Worm (Caenorhabditis elegans): ENCODE measurements around the gene col-43.

The col-43 gene

DNA sequence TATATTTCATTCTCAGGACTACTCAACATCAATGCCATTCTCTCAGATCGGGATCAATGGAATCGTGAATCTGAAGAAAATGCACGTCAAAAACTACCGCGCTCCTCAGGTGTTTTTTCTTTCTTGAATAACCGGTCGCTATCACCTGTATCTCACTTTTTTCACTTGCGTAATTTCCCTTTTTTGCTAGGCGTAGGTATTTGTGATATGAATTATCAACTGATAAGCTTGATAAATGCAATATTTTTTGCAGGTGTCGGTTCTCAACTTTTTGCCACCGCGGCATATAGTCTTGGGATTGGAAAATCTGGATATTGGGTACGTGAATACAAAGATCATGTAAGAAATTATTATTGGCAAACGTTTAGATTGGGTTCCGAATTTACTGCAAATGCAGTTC, 4.5 kb upstream of the col-43 start:
- TF ChIP-seq scrt-1 (GFP tag; IDR thresholded peaks at IDR 0.05) (no peak), flt-1 (GFP tag; IDR thresholded peaks at IDR 0.05) (no peak), ceh-36 (tag; optimal IDR thresholded peaks at IDR 0.05) (no peak)

DNA sequence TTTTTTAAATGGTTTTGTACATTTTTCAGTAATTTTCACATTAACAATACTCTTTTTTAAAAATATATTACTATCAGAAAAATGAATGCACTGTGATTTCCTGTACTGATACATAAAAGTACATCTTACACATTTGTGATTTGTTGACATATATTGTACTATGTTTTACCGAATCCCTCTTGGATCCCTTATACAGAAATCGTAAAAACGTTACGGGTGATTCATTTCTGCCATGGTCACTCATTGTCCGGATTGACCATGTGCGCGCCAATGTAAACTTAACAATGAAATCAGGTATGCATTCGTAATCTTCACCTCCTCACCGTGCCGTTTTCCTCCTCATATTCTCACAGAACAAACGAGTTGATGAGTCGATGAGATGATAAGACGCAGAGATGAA, 3.4 kb upstream of the col-43 start, which contains the start of gene ZC513.2:
TSS of gene ZC513.2 (plus strand) at position 301 of the 400 bp plus-strand sequence.
- TF ChIP-seq aly-1 (tag; optimal IDR thresholded peaks at IDR 0.05) (no peak), pes-1 (GFP tag; IDR thresholded peaks at IDR 0.05) (no peak), ets-7 (tag; optimal IDR thresholded peaks at IDR 0.05) (no peak), ceh-36 (tag; optimal IDR thresholded peaks at IDR 0.05) (no peak), hnd-1 (tag; optimal IDR thresholded peaks at IDR 0.05) (no peak), tbx-11 (GFP tag; IDR thresholded peaks at IDR 0.05) (no peak), sea-1 (GFP tag; conservative IDR thresholded peaks at IDR 0.05) (no peak)

DNA sequence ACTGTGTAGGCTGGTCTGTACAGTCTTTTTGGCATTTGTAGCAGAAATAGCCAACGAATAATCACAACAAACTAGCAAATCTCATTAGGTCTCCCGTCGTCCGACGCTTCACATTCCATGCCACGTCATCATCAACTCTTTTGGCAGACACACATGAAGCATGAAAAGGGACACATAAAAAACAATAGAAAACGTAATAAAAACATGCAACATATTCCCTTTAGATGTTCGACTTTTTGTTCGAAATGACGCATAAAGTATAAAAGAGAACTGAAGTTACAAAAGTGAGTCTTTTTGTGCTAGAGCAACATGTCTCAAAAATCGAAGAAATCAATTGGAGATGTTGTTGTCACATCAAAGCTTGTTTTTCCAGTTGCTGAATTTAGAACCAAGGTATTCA, 1.1 kb upstream of the col-43 start, which contains the start of gene sth-1:
TSS of gene sth-1 (plus strand) at position 301 of the 400 bp plus-strand sequence.
- TF ChIP-seq aly-1 (tag; optimal IDR thresholded peaks at IDR 0.05) (no peak), ceh-13 (GFP tag; optimal IDR thresholded peaks at IDR 0.05) (no peak), tbx-11 (GFP tag; IDR thresholded peaks at IDR 0.05) (no peak), ceh-36 (tag; optimal IDR thresholded peaks at IDR 0.05) (no peak), pes-1 (GFP tag; IDR thresholded peaks at IDR 0.05) (no peak)

DNA sequence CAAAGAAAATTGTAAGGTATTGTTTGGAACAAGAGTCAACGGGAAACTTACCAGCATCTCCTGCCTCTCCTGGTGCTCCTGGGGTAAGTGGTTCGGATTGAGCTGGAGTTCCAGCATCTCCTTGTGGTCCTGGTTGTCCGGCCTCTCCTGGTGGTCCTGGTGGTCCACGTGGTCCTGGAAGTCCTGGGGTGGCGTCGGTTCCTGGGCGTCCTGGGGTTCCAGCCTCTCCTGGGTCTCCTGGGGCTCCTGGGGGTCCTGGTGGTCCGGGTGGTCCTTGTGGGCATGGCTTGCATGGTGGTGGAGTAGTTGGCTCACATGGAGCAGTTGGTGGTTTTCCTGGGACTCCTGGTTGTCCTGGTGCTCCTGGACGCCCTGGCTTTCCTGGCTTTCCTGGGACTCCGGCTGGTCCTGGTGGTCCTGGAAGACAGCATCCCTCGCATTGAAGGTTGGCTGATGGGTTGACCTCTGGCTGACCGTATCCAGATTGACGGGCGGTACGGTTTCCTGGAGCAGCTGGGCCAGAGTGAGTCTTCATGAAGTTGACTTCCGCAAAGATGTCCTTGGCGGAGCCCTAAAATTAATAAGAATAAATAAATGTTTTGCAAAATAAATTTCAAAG, 543 bp downstream of the col-43 start:
- TF ChIP-seq hmg-4 (GFP tag; optimal IDR thresholded peaks at IDR 0.05) = no peak
- no peak for TF ChIP-seq aly-1 (tag; optimal IDR thresholded peaks at IDR 0.05)
- TF ChIP-seq ama-1 (optimal IDR thresholded peaks at IDR 0.05) = no peak
- TF ChIP-seq hmbx-1 (tag; optimal IDR thresholded peaks at IDR 0.05) = no peak
- TF ChIP-seq sea-1 (GFP tag; conservative IDR thresholded peaks at IDR 0.05) = no peak
- no peak for TF ChIP-seq F13C5.2 (tag; optimal IDR thresholded peaks at IDR 0.05)
- TF ChIP-seq tra-4 (tag; optimal IDR thresholded peaks at IDR 0.05) = no peak
- no peak for TF ChIP-seq tbx-11 (GFP tag; IDR thresholded peaks at IDR 0.05)
- no peak for TF ChIP-seq hnd-1 (tag; optimal IDR thresholded peaks at IDR 0.05)

DNA sequence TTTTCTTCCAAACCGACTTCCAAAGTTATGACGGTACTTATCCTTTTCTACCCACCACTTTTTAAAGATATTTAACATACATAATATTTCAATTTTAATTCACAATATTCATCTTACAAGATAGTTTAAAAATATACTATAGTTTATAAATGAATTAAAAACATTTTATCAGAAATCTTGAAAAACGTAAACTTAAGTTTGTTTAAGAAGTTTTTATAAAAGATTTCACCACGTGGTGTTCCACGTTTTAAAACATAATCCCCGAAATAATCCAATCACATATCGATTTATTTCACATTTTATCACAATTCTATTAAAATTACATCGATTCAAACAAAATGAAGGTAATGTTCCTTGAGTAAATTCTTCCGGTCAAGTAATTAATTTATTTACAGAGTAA, 4.0 kb downstream of the col-43 start, which contains the start of gene ZC513.3:
TSS of gene ZC513.3 (plus strand) at position 301 of the 400 bp plus-strand sequence.
- no peak for TF ChIP-seq hmg-4 (GFP tag; optimal IDR thresholded peaks at IDR 0.05)
- no peak for TF ChIP-seq tbx-37 (GFP tag; conservative IDR thresholded peaks at IDR 0.05)
- no peak for TF ChIP-seq aly-1 (tag; optimal IDR thresholded peaks at IDR 0.05)

DNA sequence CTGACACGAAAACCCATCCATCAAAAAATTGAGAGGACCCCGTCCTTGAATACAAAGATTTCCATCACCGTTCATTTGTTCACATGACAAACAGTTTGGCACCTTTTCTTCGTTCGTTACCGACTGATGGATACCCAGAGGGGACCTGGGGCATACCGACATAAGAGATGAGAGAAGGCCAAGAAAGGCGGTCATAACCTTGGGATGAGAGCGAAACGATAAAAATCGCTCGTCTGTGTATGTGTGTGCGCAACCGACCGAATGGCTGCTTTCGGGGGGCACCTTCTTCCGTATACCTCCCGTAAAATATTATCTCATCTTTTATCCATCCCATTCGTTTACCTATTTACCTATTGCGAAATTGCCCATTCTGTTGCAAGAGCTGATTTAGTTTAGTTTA, 5.8 kb downstream of the col-43 start:
- TF ChIP-seq hmbx-1 (tag; optimal IDR thresholded peaks at IDR 0.05) = no peak
- peak; percentile 33 for TF ChIP-seq hmg-4 (GFP tag; optimal IDR thresholded peaks at IDR 0.05)

DNA sequence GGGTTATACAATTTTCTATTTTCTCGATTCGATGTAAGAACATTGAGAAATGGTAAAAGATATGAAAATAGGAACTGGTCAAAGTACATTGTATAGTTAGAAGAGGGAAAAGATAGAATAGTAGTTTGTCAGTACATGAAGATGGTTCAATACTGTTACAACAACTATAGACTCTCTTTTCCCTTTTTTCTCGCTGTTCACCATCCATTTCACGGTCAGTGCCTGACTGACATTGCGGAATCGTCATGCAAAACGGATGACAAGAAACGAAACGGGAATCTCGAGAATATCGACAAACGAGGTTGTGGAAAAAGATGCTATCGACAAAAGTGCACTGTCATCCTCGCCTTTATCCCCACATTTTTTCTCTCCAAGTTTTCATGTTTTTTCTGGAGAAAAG, 7.0 kb downstream of the col-43 start:
- TF ChIP-seq F13C5.2 (tag; optimal IDR thresholded peaks at IDR 0.05) (no peak), tbx-37 (GFP tag; conservative IDR thresholded peaks at IDR 0.05) (no peak), ceh-36 (tag; optimal IDR thresholded peaks at IDR 0.05) (no peak), pes-1 (GFP tag; IDR thresholded peaks at IDR 0.05) (no peak), sea-1 (GFP tag; conservative IDR thresholded peaks at IDR 0.05) (no peak), ets-7 (tag; optimal IDR thresholded peaks at IDR 0.05) (no peak), tbx-11 (GFP tag; IDR thresholded peaks at IDR 0.05) (no peak), B0310.2 (tag; optimal IDR thresholded peaks at IDR 0.05) (no peak), ama-1 (optimal IDR thresholded peaks at IDR 0.05) (no peak), hmg-4 (GFP tag; optimal IDR thresholded peaks at IDR 0.05) (no peak), ceh-13 (GFP tag; optimal IDR thresholded peaks at IDR 0.05) (no peak), scrt-1 (GFP tag; IDR thresholded peaks at IDR 0.05) (no peak), aly-1 (tag; optimal IDR thresholded peaks at IDR 0.05) (no peak)

DNA sequence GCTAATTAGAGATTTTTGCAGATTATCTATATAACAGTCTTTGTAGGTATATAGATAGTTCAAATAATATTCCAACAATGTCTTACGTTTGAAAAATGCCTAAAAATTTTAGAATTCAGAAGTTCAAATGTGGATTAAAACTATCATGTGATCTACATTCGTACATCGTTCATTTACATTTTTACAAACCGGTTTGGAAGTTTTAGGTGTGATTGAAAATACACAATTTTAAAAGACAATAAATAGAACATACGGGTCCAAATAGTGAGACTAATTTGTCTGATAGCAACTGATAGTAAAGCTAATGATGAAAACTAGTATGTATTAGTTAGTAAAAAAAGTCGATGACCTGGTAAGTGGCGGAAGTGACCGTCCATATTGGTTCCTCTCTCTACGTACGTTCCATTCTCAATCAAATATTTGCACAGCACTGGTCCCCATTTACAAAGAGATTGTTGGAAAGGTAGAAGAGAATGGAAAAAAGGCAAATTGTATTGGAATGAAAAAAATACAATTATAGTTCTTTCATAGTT, 9.3 kb downstream of the col-43 start:
- no peak for TF ChIP-seq tra-4 (tag; optimal IDR thresholded peaks at IDR 0.05)
- TF ChIP-seq tbx-37 (GFP tag; conservative IDR thresholded peaks at IDR 0.05) = no peak
- TF ChIP-seq B0310.2 (tag; optimal IDR thresholded peaks at IDR 0.05) = no peak

DNA sequence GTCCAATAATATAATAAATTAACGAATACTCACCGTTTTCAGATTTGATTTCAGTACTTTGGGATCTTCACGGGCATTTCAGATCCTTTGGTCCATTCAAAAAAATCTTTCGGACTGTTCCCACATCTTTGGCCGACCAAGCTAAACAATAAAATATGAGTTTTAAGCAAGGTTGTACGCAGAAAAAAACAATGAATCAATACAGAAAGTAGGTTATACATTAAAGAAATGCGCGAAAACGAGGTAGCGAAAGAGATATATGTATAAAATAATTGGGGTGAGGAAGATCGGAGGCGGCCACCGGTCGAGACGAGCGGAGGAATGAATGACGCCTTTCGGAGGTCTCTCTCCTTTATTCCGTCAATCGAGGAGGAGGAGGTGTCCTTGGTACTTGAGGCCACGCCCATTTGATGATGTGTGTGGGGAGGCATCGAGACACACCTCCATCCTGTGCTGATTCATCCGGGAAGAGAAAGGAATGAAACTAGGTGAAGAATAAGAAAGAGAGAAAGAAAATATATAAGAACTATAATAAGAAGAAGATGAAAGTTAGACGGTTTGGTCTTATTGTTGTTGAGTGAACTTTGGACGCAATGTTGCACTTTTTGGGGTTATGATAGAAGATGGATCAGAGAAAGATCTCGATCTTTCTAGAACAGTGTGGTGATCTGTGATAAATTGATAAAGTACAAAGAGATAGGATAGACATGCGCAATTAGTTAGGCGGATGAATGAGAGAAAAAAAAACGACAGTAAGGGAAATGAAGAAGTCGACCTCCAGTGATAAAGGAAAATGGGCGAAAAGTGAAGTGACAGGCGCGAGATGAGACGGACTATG, 10.2 kb downstream of the col-43 start:
- TF ChIP-seq tbx-37 (GFP tag; conservative IDR thresholded peaks at IDR 0.05) = no peak
- no peak; the same call in 1 of the 2 replicates for TF ChIP-seq pes-1 (GFP tag; IDR thresholded peaks at IDR 0.05)
- TF ChIP-seq ceh-36 (tag; optimal IDR thresholded peaks at IDR 0.05) = peak; percentile 2
- peak; percentile 3 for TF ChIP-seq hmg-4 (GFP tag; optimal IDR thresholded peaks at IDR 0.05)
- no peak for TF ChIP-seq F13C5.2 (tag; optimal IDR thresholded peaks at IDR 0.05)
- TF ChIP-seq ama-1 (optimal IDR thresholded peaks at IDR 0.05) = peak; percentile 82
